Worm (Caenorhabditis elegans): ENCODE measurements around the gene clec-49.

DNA sequence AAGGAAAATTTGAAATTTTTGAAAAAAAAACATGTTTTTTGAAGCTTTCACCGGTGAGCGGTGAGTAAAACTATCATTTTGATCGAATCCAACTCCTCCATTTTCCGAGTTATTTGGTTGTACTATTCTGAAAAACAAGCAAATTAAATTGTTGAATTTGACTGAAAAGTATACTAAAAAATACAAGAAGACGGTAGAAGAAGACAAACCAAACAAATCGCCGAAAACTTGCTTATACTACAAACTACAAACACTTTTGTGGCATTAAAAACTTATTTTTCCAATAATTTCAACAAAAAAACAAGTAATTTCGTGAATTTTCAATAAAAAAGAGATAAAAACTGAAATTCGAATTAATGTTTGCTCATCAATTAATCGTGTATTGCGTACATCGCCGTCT is 27.6 kb upstream of the clec-49 start, which contains the start of gene fbxa-194:
- no peak for TF ChIP-seq ama-1 (optimal IDR thresholded peaks at IDR 0.05)
- TF ChIP-seq set-16 (GFP tag; IDR thresholded peaks at IDR 0.05), result no peak
